Worm (Caenorhabditis elegans) whole organism, late embryonic: ENCODE data around the gene ZC190.4.
A peak's percentile ranks its signal among the peaks of the same experiment; 100 is the strongest.

Experiments
- F13H6.1 ChIP-seq: sonication (generic microtip); optimal IDR thresholded peaks from 2 replicates; lab custom pipeline; 2016; ENCODE audit warnings: missing genetic modification characterization, missing compliant biosample characterization
- K02D7.2 ChIP-seq: sonication (generic microtip); optimal IDR thresholded peaks from 2 replicates; lab custom pipeline; 2017; ENCODE audit warnings: mild to moderate bottlenecking, missing genetic modification characterization, missing compliant biosample characterization
- K09A11.1 ChIP-seq: sonication (generic microtip); optimal IDR thresholded peaks from 2 replicates; lab custom pipeline; 2017; ENCODE audit warnings: antibody characterized with exemption, mild to moderate bottlenecking, missing genetic modification characterization, missing compliant biosample characterization; ENCODE audit not compliant: insufficient read depth
- T23F11.4 ChIP-seq: fragments of 200-800 bp; sonication (Bioruptor generic); optimal IDR thresholded peaks from 2 replicates; lab custom pipeline; 2018; ENCODE audit warnings: mild to moderate bottlenecking, missing genetic modification characterization, missing compliant biosample characterization
- ceh-14 ChIP-seq: sonication (generic microtip); optimal IDR thresholded peaks from 2 replicates; lab custom pipeline; 2016; ENCODE audit warnings: missing genotype, missing genetic modification characterization, missing compliant biosample characterization
- ceh-18 ChIP-seq: sonication (generic microtip); optimal IDR thresholded peaks from 2 replicates; lab custom pipeline; 2016; ENCODE audit warnings: missing genetic modification characterization, missing compliant biosample characterization
- ceh-19 ChIP-seq: fragments of 200-800 bp; sonication (Bioruptor generic); optimal IDR thresholded peaks from 2 replicates; lab custom pipeline; 2018; ENCODE audit warnings: mild to moderate bottlenecking, missing genetic modification characterization, missing compliant biosample characterization
- ceh-24 ChIP-seq: sonication (generic microtip); optimal IDR thresholded peaks from 2 replicates; lab custom pipeline; 2016; ENCODE audit warnings: mild to moderate bottlenecking, missing genetic modification characterization, missing compliant biosample characterization
- ceh-30 ChIP-seq: fragments of 150-350 bp; optimal IDR thresholded peaks from 2 replicates; lab custom pipeline; 2014; ENCODE audit warnings: missing biosample characterization, missing genetic modification characterization
- ceh-31 ChIP-seq: sonication (generic microtip); optimal IDR thresholded peaks from 2 replicates; lab custom pipeline; 2016; ENCODE audit warnings: missing genetic modification characterization, missing compliant biosample characterization
- ceh-34 ChIP-seq: sonication (generic microtip); optimal IDR thresholded peaks from 2 replicates; lab custom pipeline; 2016; ENCODE audit warnings: mild to moderate bottlenecking, missing genetic modification characterization, missing compliant biosample characterization
- ceh-6 ChIP-seq: fragments of 200-800 bp; sonication (Bioruptor generic); optimal IDR thresholded peaks from 2 replicates; lab custom pipeline; 2018; ENCODE audit warnings: mild to moderate bottlenecking, missing genetic modification characterization, missing compliant biosample characterization
- che-1 ChIP-seq: sonication (generic microtip); optimal IDR thresholded peaks from 2 replicates; lab custom pipeline; 2016; ENCODE audit warnings: mild to moderate bottlenecking, missing genetic modification characterization, missing compliant biosample characterization
- elt-2 ChIP-seq: sonication (generic microtip); optimal IDR thresholded peaks from 2 replicates; lab custom pipeline; 2016; ENCODE audit warnings: missing genetic modification reagents, missing genetic modification characterization, missing compliant biosample characterization
- ets-4 ChIP-seq: sonication (generic microtip); optimal IDR thresholded peaks from 2 replicates; lab custom pipeline; 2016; ENCODE audit warnings: missing genetic modification characterization, missing compliant biosample characterization
- eyg-1 ChIP-seq: sonication (generic microtip); optimal IDR thresholded peaks from 2 replicates; lab custom pipeline; 2016; ENCODE audit warnings: missing genotype, missing genetic modification characterization, missing compliant biosample characterization
- fax-1 ChIP-seq: sonication (generic microtip); optimal IDR thresholded peaks from 2 replicates; lab custom pipeline; 2016; ENCODE audit warnings: missing genotype, missing genetic modification characterization, missing compliant biosample characterization
- fkh-10 ChIP-seq: fragments of 150-350 bp; optimal IDR thresholded peaks from 2 replicates; lab custom pipeline; 2014; ENCODE audit warnings: missing biosample characterization, missing genetic modification reagents, missing genetic modification characterization
- fkh-6 ChIP-seq: sonication (generic microtip); optimal IDR thresholded peaks from 2 replicates; lab custom pipeline; 2016; ENCODE audit warnings: missing genetic modification characterization, missing compliant biosample characterization
- hlh-13 ChIP-seq: fragments of 200-800 bp; sonication (Bioruptor generic); optimal IDR thresholded peaks from 2 replicates; lab custom pipeline; 2018; ENCODE audit warnings: mild to moderate bottlenecking, missing genetic modification characterization, missing compliant biosample characterization
- hlh-8 ChIP-seq: sonication (generic microtip); optimal IDR thresholded peaks from 2 replicates; lab custom pipeline; 2016; ENCODE audit warnings: missing genotype, missing genetic modification characterization, missing compliant biosample characterization
- lim-6 ChIP-seq: sonication (generic microtip); optimal IDR thresholded peaks from 2 replicates; lab custom pipeline; 2016; ENCODE audit warnings: missing genetic modification characterization, missing compliant biosample characterization
- madf-2 ChIP-seq: sonication (generic microtip); optimal IDR thresholded peaks from 2 replicates; lab custom pipeline; 2017; ENCODE audit warnings: missing genetic modification characterization, missing compliant biosample characterization
- mec-3 ChIP-seq: sonication (generic microtip); optimal IDR thresholded peaks from 2 replicates; lab custom pipeline; 2016; ENCODE audit warnings: borderline replicate concordance, missing genetic modification characterization, missing compliant biosample characterization
- nhr-11 ChIP-seq: fragments of 150-350 bp; optimal IDR thresholded peaks from 2 replicates; lab custom pipeline; 2014; ENCODE audit warnings: missing biosample characterization, missing genetic modification characterization
- npax-4 ChIP-seq: sonication (generic microtip); optimal IDR thresholded peaks from 2 replicates; lab custom pipeline; 2016; ENCODE audit warnings: missing genetic modification characterization, missing compliant biosample characterization
- odd-2 ChIP-seq: sonication (generic microtip); optimal IDR thresholded peaks from 2 replicates; lab custom pipeline; 2017; ENCODE audit warnings: antibody characterized with exemption, mild to moderate bottlenecking, missing genetic modification characterization, missing compliant biosample characterization
- pat-9 ChIP-seq: fragments of 200-800 bp; sonication (Bioruptor generic); optimal IDR thresholded peaks from 2 replicates; lab custom pipeline; 2018; ENCODE audit warnings: mild to moderate bottlenecking, missing genetic modification characterization, moderate library complexity, missing compliant biosample characterization
- pax-1 ChIP-seq: fragments of 150-350 bp; optimal IDR thresholded peaks from 2 replicates; lab custom pipeline; 2014; ENCODE audit warnings: missing biosample characterization, missing genetic modification characterization
- pha-4 ChIP-seq: fragments of 150-350 bp; optimal IDR thresholded peaks from 2 replicates; lab custom pipeline; 2018; ENCODE audit warnings: missing biosample characterization, missing genetic modification reagents, missing genetic modification characterization
- ref-2 ChIP-seq: sonication (generic microtip); optimal IDR thresholded peaks from 2 replicates; lab custom pipeline; 2016; ENCODE audit warnings: missing genetic modification characterization, missing compliant biosample characterization
- rnt-1 ChIP-seq: sonication (generic microtip); optimal IDR thresholded peaks from 2 replicates; lab custom pipeline; 2016; ENCODE audit warnings: missing genetic modification characterization, missing compliant biosample characterization
- tbx-7 ChIP-seq: sonication (generic microtip); optimal IDR thresholded peaks from 2 replicates; lab custom pipeline; 2016; ENCODE audit warnings: missing genotype, missing genetic modification characterization, missing compliant biosample characterization
- unc-42 ChIP-seq: sonication (generic microtip); optimal IDR thresholded peaks from 2 replicates; lab custom pipeline; 2016; ENCODE audit warnings: missing genotype, missing genetic modification characterization, missing compliant biosample characterization
- unc-55 ChIP-seq: sonication (generic microtip); optimal IDR thresholded peaks from 2 replicates; lab custom pipeline; 2017; ENCODE audit warnings: missing biosample characterization, missing genetic modification reagents, missing genetic modification characterization
- unc-86 ChIP-seq: sonication (generic microtip); optimal IDR thresholded peaks from 2 replicates; lab custom pipeline; 2016; ENCODE audit warnings: missing genetic modification characterization, missing compliant biosample characterization
- zip-5 ChIP-seq: sonication (generic microtip); optimal IDR thresholded peaks from 2 replicates; lab custom pipeline; 2016; ENCODE audit warnings: missing genetic modification characterization, missing compliant biosample characterization

Gene ZC190.4

ce11 chrV:8665765-8666164, at the start of gene ZC190.4:
TSS of gene ZC190.4 (plus strand) at chrV:8666065.
- TF ChIP-seq pha-4, result no peak
- TF ChIP-seq lim-6 (tag; lab: Kevin White, UChicago), result no peak
- no peak for TF ChIP-seq zip-5 (tag; lab: Kevin White, UChicago)
- TF ChIP-seq K09A11.1 (tag; lab: Kevin White, UChicago), result no peak
- no peak for TF ChIP-seq pat-9 (tag; lab: Kevin White, UChicago)
- no peak for TF ChIP-seq rnt-1 (tag; lab: Kevin White, UChicago)
- TF ChIP-seq ceh-19 (GFP tag; lab: Kevin White, UChicago), result no peak
- TF ChIP-seq ceh-14 (tag; lab: Kevin White, UChicago), result no peak
- no peak for TF ChIP-seq K02D7.2
- no peak for TF ChIP-seq ceh-24 (tag; lab: Kevin White, UChicago)
- no peak for TF ChIP-seq ceh-31 (tag; lab: Kevin White, UChicago)
- TF ChIP-seq, all 69 proteins: peak for 0

ce11 chrV:8618738-8619137, 47.1 kb upstream of the ZC190.4 start, which contains the start of gene grd-5:
TSS of gene grd-5 (plus strand) at chrV:8619032.
- TF ChIP-seq ceh-24 (tag; lab: Kevin White, UChicago) (no peak), hlh-13 (no peak)
- TF ChIP-seq, all 69 proteins: peak for 0

- no peak for TF ChIP-seq hlh-8
- TF ChIP-seq fkh-6, result no peak
- no peak for TF ChIP-seq npax-4 (tag; lab: Kevin White, UChicago)
- no peak for TF ChIP-seq ceh-30 (tag; lab: Kevin White, UChicago)
- no peak for TF ChIP-seq madf-2 (tag; lab: Kevin White, UChicago)
- TF ChIP-seq elt-2 (tag; lab: Kevin White, UChicago), result no peak
- no peak for TF ChIP-seq ceh-34 (tag; lab: Kevin White, UChicago)
- no peak for TF ChIP-seq odd-2 (tag; lab: Kevin White, UChicago)
Observed at ce11 chrV:8621213-8621612, 44.7 kb upstream of the ZC190.4 start, which contains the start of gene idpc-2. TSS of gene idpc-2 (minus strand) at chrV:8621313.

ce11 chrV:8622314-8622713, 43.6 kb upstream of the ZC190.4 start, which contains the start of gene F41E6.1:
TSS of gene F41E6.1 (plus strand) at chrV:8622614.
- no peak for TF ChIP-seq pat-9 (tag; lab: Kevin White, UChicago)
- TF ChIP-seq T23F11.4 (GFP tag; lab: Kevin White, UChicago), result no peak
- no peak for TF ChIP-seq tbx-7
- TF ChIP-seq ceh-18, result no peak
- no peak for TF ChIP-seq pax-1 (tag; lab: Kevin White, UChicago)
- TF ChIP-seq fkh-6, result no peak
- no peak for TF ChIP-seq F13H6.1 (tag; lab: Kevin White, UChicago)
- no peak for TF ChIP-seq unc-86 (tag; lab: Kevin White, UChicago)
- no peak for TF ChIP-seq fax-1 (tag; lab: Kevin White, UChicago)
- TF ChIP-seq ceh-14 (tag; lab: Kevin White, UChicago), result no peak
- no peak for TF ChIP-seq mec-3 (tag; lab: Kevin White, UChicago)
- TF ChIP-seq ceh-30 (tag; lab: Kevin White, UChicago), result no peak
- no peak for TF ChIP-seq ref-2
- no peak for TF ChIP-seq ceh-6 (GFP tag; lab: Kevin White, UChicago)
- no peak for TF ChIP-seq nhr-11 (tag; lab: Kevin White, UChicago)
- TF ChIP-seq ceh-34 (tag; lab: Kevin White, UChicago), result no peak

- no peak for TF ChIP-seq rnt-1 (tag; lab: Kevin White, UChicago)
- peak; percentile 62 for TF ChIP-seq unc-42 (tag; lab: Kevin White, UChicago)
Observed at ce11 chrV:8623754-8624153, 42.1 kb upstream of the ZC190.4 start, which contains the start of gene F41E6.17. TSS of gene F41E6.17 (plus strand) at chrV:8624101.

- TF ChIP-seq che-1 (tag; lab: Kevin White, UChicago) (no peak), ceh-14 (tag; lab: Kevin White, UChicago) (no peak), fkh-10 (GFP tag; lab: Kevin White, UChicago) (no peak), ceh-19 (GFP tag; lab: Kevin White, UChicago) (no peak), unc-55 (GFP tag; lab: Kevin White, UChicago) (peak; percentile 12), eyg-1 (no peak), ets-4 (tag; lab: Kevin White, UChicago) (no peak)
Observed at ce11 chrV:8626406-8626805, 39.5 kb upstream of the ZC190.4 start.
